Worm (Caenorhabditis elegans) whole organism, mixed stage, embryonic: ENCODE data around the gene Y39B6A.29.

ENCODE experiments used
- blmp-1 ChIP-seq: fragments of 150-350 bp; optimal IDR thresholded peaks from 2 replicates; lab custom pipeline; 2014; ENCODE audit warnings: missing biosample characterization, missing genetic modification characterization
- ceh-43 ChIP-seq: fragments of 200-800 bp; sonication (Bioruptor generic); optimal IDR thresholded peaks from 2 replicates; lab custom pipeline; 2018; ENCODE audit warnings: mild to moderate bottlenecking, missing genetic modification characterization, moderate library complexity, missing compliant biosample characterization
- ces-1 ChIP-seq: fragments of 150-350 bp; optimal IDR thresholded peaks from 2 replicates; lab custom pipeline; 2014; ENCODE audit warnings: missing biosample characterization, missing genetic modification reagents, missing genetic modification characterization
- nhr-237 ChIP-seq: fragments of 150-350 bp; optimal IDR thresholded peaks from 2 replicates; lab custom pipeline; 2014; ENCODE audit warnings: missing biosample characterization, missing genetic modification characterization
- pha-4 ChIP-seq: fragments of 150-350 bp; optimal IDR thresholded peaks from 2 replicates; lab custom pipeline; 2018; ENCODE audit warnings: missing biosample characterization, missing genetic modification reagents, missing genetic modification characterization
- unc-62 ChIP-seq: fragments of 150-350 bp; optimal IDR thresholded peaks from 2 replicates; lab custom pipeline; 2014; ENCODE audit warnings: missing biosample characterization, missing genetic modification reagents, missing genetic modification characterization
- zip-8 ChIP-seq: fragments of 150-350 bp; optimal IDR thresholded peaks from 2 replicates; lab custom pipeline; 2014; ENCODE audit warnings: missing biosample characterization, missing genetic modification characterization
- ztf-11 ChIP-seq: fragments of 150-350 bp; optimal IDR thresholded peaks from 2 replicates; lab custom pipeline; 2014; ENCODE audit warnings: missing biosample characterization, missing genetic modification characterization

ce11 chrV:19068888-19069287, 44.3 kb upstream of the Y39B6A.29 start:
- no peak for TF ChIP-seq blmp-1 (tag; lab: Kevin White, UChicago)
- no peak for TF ChIP-seq pha-4 (tag; lab: Kevin White, UChicago)
- no peak for TF ChIP-seq ces-1 (GFP tag; lab: Kevin White, UChicago)
- TF ChIP-seq unc-62 (GFP tag; lab: Kevin White, UChicago): no peak
- TF ChIP-seq zip-8 (tag; lab: Kevin White, UChicago): no peak
- no peak for TF ChIP-seq ceh-43 (GFP tag; lab: Kevin White, UChicago)
- TF ChIP-seq ztf-11 (tag; lab: Kevin White, UChicago): no peak
- TF ChIP-seq nhr-237 (tag; lab: Kevin White, UChicago): no peak
